Fruit fly (Drosophila melanogaster) whole organism, embryonic: Measurements from ENCODE around the gene CG17140.

Experiments
- Atf-2 ChIP-seq: fragments of 200-800 bp; sonication (Bioruptor generic); optimal IDR thresholded peaks from 2 replicates; lab custom pipeline; 2016; ENCODE audit warnings: missing biosample characterization, missing genetic modification characterization
- Atf3 ChIP-seq: fragments of 200-800 bp; sonication (Bioruptor generic); optimal IDR thresholded peaks from 3 replicates; lab custom pipeline; 2016; ENCODE audit warnings: missing biosample characterization, missing genetic modification characterization
- Bgb ChIP-seq: fragments of 200-800 bp; sonication (Bioruptor generic); IDR thresholded peaks from 2 replicates; pipeline ENCODE4 v1.3.6; 2022; ENCODE audit warnings: missing biosample characterization, missing genetic modification characterization; ENCODE audit not compliant: partially characterized antibody
- CG10959 ChIP-seq: fragments of 200-800 bp; sonication (Bioruptor generic); IDR thresholded peaks from 2 replicates; pipeline ENCODE4 v1.3.6; 2022; ENCODE audit warnings: missing biosample characterization, missing genetic modification characterization
- CG1233 ChIP-seq: fragments of 200-800 bp; sonication (Bioruptor generic); optimal IDR thresholded peaks from 4 replicates; lab custom pipeline; 2018; ENCODE audit warnings: missing biosample characterization, mild to moderate bottlenecking, missing genetic modification characterization
- CG13894 ChIP-seq: fragments of 200-800 bp; sonication (Bioruptor generic); optimal IDR thresholded peaks from 3 replicates; lab custom pipeline; 2018; ENCODE audit warnings: missing biosample characterization, mild to moderate bottlenecking, missing genetic modification characterization, moderate library complexity
- CG14965 ChIP-seq: fragments of 200-800 bp; sonication (Bioruptor generic); optimal IDR thresholded peaks from 2 replicates; lab custom pipeline; 2016; ENCODE audit warnings: missing biosample characterization, missing genetic modification characterization, borderline replicate concordance
- CG15269 ChIP-seq: fragments of 200-800 bp; sonication (Bioruptor generic); optimal IDR thresholded peaks from 2 replicates; lab custom pipeline; 2018; ENCODE audit warnings: missing biosample characterization, mild to moderate bottlenecking, missing genetic modification characterization, moderate library complexity
- CG16779 ChIP-seq: fragments of 200-800 bp; sonication (Bioruptor generic); IDR thresholded peaks from 2 replicates; pipeline ENCODE4 v1.3.6; 2022; ENCODE audit warnings: missing biosample characterization, missing genetic modification characterization
- CG17359 ChIP-seq: fragments of 200-800 bp; sonication (Bioruptor generic); optimal IDR thresholded peaks from 3 replicates; lab custom pipeline; 2018; ENCODE audit warnings: missing biosample characterization, mild to moderate bottlenecking, missing genetic modification characterization, moderate library complexity
- CG34422 ChIP-seq: fragments of 200-800 bp; sonication (Bioruptor generic); IDR thresholded peaks from 3 replicates; pipeline ENCODE4 v1.3.6; 2022; ENCODE audit warnings: missing biosample characterization, missing genetic modification characterization
- CG42726 ChIP-seq: fragments of 200-800 bp; sonication (Bioruptor generic); IDR thresholded peaks from 2 replicates; pipeline ENCODE4 v1.3.6; 2022; ENCODE audit warnings: missing biosample characterization, missing genetic modification characterization; ENCODE audit not compliant: partially characterized antibody
- CG4404 ChIP-seq: fragments of 200-800 bp; sonication (Bioruptor generic); IDR thresholded peaks from 2 replicates; pipeline ENCODE4 v1.3.6; 2022; ENCODE audit warnings: missing biosample characterization, missing genetic modification characterization
- CG4424 ChIP-seq: fragments of 200-800 bp; sonication (Bioruptor generic); optimal IDR thresholded peaks from 3 replicates; lab custom pipeline; 2016; ENCODE audit warnings: missing biosample characterization, missing genetic modification characterization
- CG4854 ChIP-seq: fragments of 200-800 bp; sonication (Bioruptor generic); optimal IDR thresholded peaks from 2 replicates; lab custom pipeline; 2016; ENCODE audit warnings: missing biosample characterization, missing genetic modification characterization, inconsistent platforms
- CG7372 ChIP-seq: fragments of 200-800 bp; sonication (Bioruptor generic); IDR thresholded peaks from 2 replicates; pipeline ENCODE4 v1.3.6; 2022; ENCODE audit warnings: missing biosample characterization, missing genetic modification characterization
- CG8765 ChIP-seq: fragments of 200-800 bp; sonication (Bioruptor generic); IDR thresholded peaks from 2 replicates; pipeline ENCODE4 v1.3.6; 2022; ENCODE audit warnings: missing biosample characterization, missing genetic modification characterization
- CG8924 ChIP-seq: fragments of 200-800 bp; optimal IDR thresholded peaks from 3 replicates; lab custom pipeline; 2019; ENCODE audit warnings: missing biosample characterization, mild to moderate bottlenecking, missing genetic modification characterization, moderate library complexity
- CrebB ChIP-seq: fragments of 200-800 bp; sonication (Bioruptor generic); optimal IDR thresholded peaks from 3 replicates; lab custom pipeline; 2018; ENCODE audit warnings: missing biosample characterization, mild to moderate bottlenecking, missing genetic modification characterization
- D ChIP-seq, 2 experiments: fragments of 200-800 bp in 1 of 2; fragments of >200 bp in 1 of 2; sonication (Bioruptor generic) in 1 of 2; optimal IDR thresholded peaks; 2 replicates in 1 of 2; 3 replicates in 1 of 2; lab custom pipeline; 2017; ENCODE audit warnings: mild to moderate bottlenecking in 1 of 2, missing biosample characterization in 1 of 2, missing genetic modification characterization in 1 of 2, missing genetic modification reagents in 1 of 2
- Dek ChIP-seq: fragments of 200-800 bp; sonication (Bioruptor generic); optimal IDR thresholded peaks from 3 replicates; lab custom pipeline; 2019; ENCODE audit warnings: missing biosample characterization, mild to moderate bottlenecking, missing genetic modification characterization, moderate library complexity
- Ets97D ChIP-seq: fragments of 200-800 bp; sonication (Bioruptor generic); optimal IDR thresholded peaks from 3 replicates; lab custom pipeline; 2016; ENCODE audit warnings: missing biosample characterization, missing genetic modification characterization
- Fer1 ChIP-seq: fragments of 200-800 bp; sonication (Bioruptor generic); optimal IDR thresholded peaks from 2 replicates; lab custom pipeline; 2017; ENCODE audit warnings: missing biosample characterization, mild to moderate bottlenecking, missing genetic modification characterization
- HLH4C ChIP-seq: fragments of 200-800 bp; sonication (Bioruptor generic); IDR thresholded peaks from 3 replicates; pipeline ENCODE4 v1.3.6; 2022; ENCODE audit warnings: missing biosample characterization, missing genetic modification characterization; ENCODE audit not compliant: partially characterized antibody
- Hr78 ChIP-seq, 2 experiments: fragments of 200-800 bp in 1 of 2; fragments of >200 bp in 1 of 2; sonication (Bioruptor generic) in 1 of 2; optimal IDR thresholded peaks; 2 replicates each; lab custom pipeline; 2017 to 2019; ENCODE audit warnings: missing biosample characterization in 2 of 2, missing genetic modification characterization in 2 of 2, mild to moderate bottlenecking in 1 of 2, moderate library complexity in 1 of 2
- Lim3 ChIP-seq: fragments of 200-800 bp; sonication (Bioruptor generic); IDR thresholded peaks from 2 replicates; pipeline ENCODE4 v1.3.6; 2022; ENCODE audit warnings: missing biosample characterization, missing genetic modification characterization
- Sox100B ChIP-seq: fragments of 200-800 bp; sonication (Bioruptor generic); optimal IDR thresholded peaks from 3 replicates; lab custom pipeline; 2018; ENCODE audit warnings: missing biosample characterization, mild to moderate bottlenecking, missing genetic modification characterization
- Sry-δ ChIP-seq: fragments of 200-800 bp; sonication (Bioruptor generic); optimal IDR thresholded peaks from 2 replicates; lab custom pipeline; 2016; ENCODE audit warnings: missing biosample characterization, missing genetic modification characterization
- bsh ChIP-seq, 2 experiments: fragments of 200-800 bp; sonication (Bioruptor generic); optimal IDR thresholded peaks; 2 replicates each; lab custom pipeline; 2017 to 2018; ENCODE audit warnings: mild to moderate bottlenecking in 2 of 2, missing biosample characterization in 2 of 2, missing genetic modification characterization in 2 of 2, moderate library complexity in 1 of 2
- chn ChIP-seq: fragments of 200-800 bp; sonication (Bioruptor generic); optimal IDR thresholded peaks from 2 replicates; lab custom pipeline; 2016; ENCODE audit warnings: missing biosample characterization, missing genetic modification characterization
- da ChIP-seq: fragments of 200-800 bp; sonication (Bioruptor generic); optimal IDR thresholded peaks from 2 replicates; lab custom pipeline; 2016; ENCODE audit warnings: missing biosample characterization, missing genetic modification characterization
- fru ChIP-seq: fragments of >200 bp; optimal IDR thresholded peaks from 2 replicates; lab custom pipeline; 2017
- gfzf ChIP-seq: fragments of 200-800 bp; sonication (Bioruptor generic); optimal IDR thresholded peaks from 2 replicates; lab custom pipeline; 2016; ENCODE audit warnings: missing biosample characterization, mild to moderate bottlenecking, missing genetic modification characterization, moderate library complexity
- gsb ChIP-seq: fragments of 200-800 bp; sonication (Bioruptor generic); IDR thresholded peaks from 2 replicates; pipeline ENCODE4 v1.3.6; 2022; ENCODE audit warnings: missing biosample characterization, missing genetic modification characterization
- gsb-n ChIP-seq: fragments of 200-800 bp; sonication (Bioruptor generic); optimal IDR thresholded peaks from 3 replicates; lab custom pipeline; 2018; ENCODE audit warnings: missing biosample characterization, mild to moderate bottlenecking, missing genetic modification characterization
- lmd ChIP-seq: fragments of 200-800 bp; sonication (Bioruptor generic); IDR thresholded peaks from 2 replicates; pipeline ENCODE4 v1.3.6; 2022; ENCODE audit warnings: missing biosample characterization, missing genetic modification characterization
- lola ChIP-seq, 3 experiments: fragments of >200 bp in 2 of 3; fragments of 200-800 bp in 1 of 3; sonication (Bioruptor generic) in 1 of 3; optimal IDR thresholded peaks; 2 replicates each; lab custom pipeline; 2017 to 2019; ENCODE audit warnings: missing biosample characterization in 3 of 3, missing genetic modification characterization in 3 of 3, mild to moderate bottlenecking in 1 of 3, moderate library complexity in 1 of 3
- nom ChIP-seq: fragments of 200-800 bp; sonication (Bioruptor generic); optimal IDR thresholded peaks from 2 replicates; lab custom pipeline; 2017; ENCODE audit warnings: missing biosample characterization, missing genetic modification characterization, mild to moderate bottlenecking, moderate library complexity, missing genetic modification reagents
- pan ChIP-seq, 4 experiments: fragments of >200 bp in 3 of 4; fragments of 200-800 bp in 1 of 4; sonication (Bioruptor generic) in 1 of 4; optimal IDR thresholded peaks in 3 of 4; IDR thresholded peaks in 1 of 4; 2 replicates each; pipeline versions ENCODE4 v1.3.6 to Lab custom; 2017 to 2022; ENCODE audit warnings: missing biosample characterization in 2 of 4, missing genetic modification characterization in 2 of 4, mixed read lengths in 1 of 4
- pros ChIP-seq: fragments of 200-800 bp; sonication (Bioruptor generic); optimal IDR thresholded peaks from 3 replicates; lab custom pipeline; 2019; ENCODE audit warnings: missing biosample characterization, mild to moderate bottlenecking, missing genetic modification characterization, moderate library complexity
- ranshi ChIP-seq: fragments of 200-800 bp; sonication (Bioruptor generic); IDR thresholded peaks from 2 replicates; pipeline ENCODE4 v1.3.6; 2022; ENCODE audit warnings: missing biosample characterization, missing genetic modification characterization
- shn ChIP-seq: fragments of 200-800 bp; sonication (Bioruptor generic); optimal IDR thresholded peaks from 3 replicates; lab custom pipeline; 2016; ENCODE audit warnings: missing biosample characterization, missing genetic modification characterization
- slp2 ChIP-seq: fragments of 200-800 bp; sonication (Bioruptor generic); optimal IDR thresholded peaks from 2 replicates; lab custom pipeline; 2016; ENCODE audit warnings: missing biosample characterization, missing genetic modification characterization
- stwl ChIP-seq: fragments of 200-800 bp; sonication (Bioruptor generic); optimal IDR thresholded peaks from 3 replicates; lab custom pipeline; 2018; ENCODE audit warnings: missing biosample characterization, mild to moderate bottlenecking, missing genetic modification characterization, moderate library complexity
- tap ChIP-seq: fragments of 200-800 bp; optimal IDR thresholded peaks from 3 replicates; lab custom pipeline; 2019; ENCODE audit warnings: missing biosample characterization, mild to moderate bottlenecking, missing genetic modification characterization, moderate library complexity
- tll ChIP-seq, 2 experiments: fragments of 200-800 bp in 1 of 2; fragments of >200 bp in 1 of 2; sonication (Bioruptor generic) in 1 of 2; optimal IDR thresholded peaks; 2 replicates each; lab custom pipeline; 2017 to 2019; ENCODE audit warnings: missing biosample characterization in 2 of 2, missing genetic modification characterization in 2 of 2, mild to moderate bottlenecking in 1 of 2, moderate library complexity in 1 of 2

CG17140 gene

DNA sequence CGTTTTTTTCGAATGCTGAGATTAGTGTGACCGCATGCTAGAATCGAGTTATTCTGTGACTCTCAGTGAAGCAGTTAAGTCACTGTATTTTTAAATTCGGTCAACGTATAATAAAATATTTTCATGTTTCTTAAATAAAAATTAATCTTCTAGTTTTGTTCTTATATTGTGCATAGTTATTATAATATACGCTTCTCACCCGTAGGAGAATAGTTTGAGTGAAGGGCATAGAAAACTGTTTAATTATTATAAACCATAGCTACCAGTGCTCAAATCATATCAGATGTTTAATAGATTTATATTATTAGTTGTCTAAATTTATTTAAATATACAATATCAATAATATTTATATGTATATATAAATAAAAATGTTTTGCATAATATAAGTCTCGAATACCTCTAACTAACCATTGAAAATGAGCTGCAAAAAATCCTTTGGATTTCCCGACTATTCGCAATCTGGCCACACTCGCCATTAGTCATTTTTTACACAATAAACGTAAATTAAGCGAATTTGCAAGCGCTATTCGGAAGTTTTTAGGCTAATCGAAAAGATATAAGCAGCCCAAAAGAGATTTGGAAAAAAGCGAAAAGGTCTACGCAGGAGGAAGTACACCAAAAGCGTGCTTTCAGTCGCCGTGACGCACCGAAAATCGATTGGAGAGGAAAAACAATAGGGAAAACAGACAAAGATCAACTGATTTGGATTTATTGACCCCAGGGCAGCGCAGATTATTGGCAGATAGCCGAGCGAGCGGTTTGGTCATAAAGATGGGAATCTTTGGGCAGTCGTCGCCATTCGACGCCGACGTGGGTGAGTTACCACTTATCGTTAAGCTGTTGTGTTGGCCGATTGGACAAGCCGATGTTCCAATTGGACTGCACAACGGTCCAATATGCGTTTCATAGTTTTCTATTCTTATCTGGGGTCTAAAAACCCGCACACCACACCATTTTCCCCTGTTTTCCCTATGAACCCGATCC lies 12.9 kb upstream of the CG17140 start, which contains the start of the genes aurB and Stam (continued):
- TF ChIP-seq lmd (GFP tag; lab: Robert Waterston, UW) (peak; percentile 26), gsb (GFP tag; lab: Robert Waterston, UW) (no peak), bsh (GFP tag; optimal IDR thresholded peaks at IDR 0.05; lab: Kevin White, UChicago) (peak in 1 of 2 experiments; percentile 62), Atf-2 (GFP tag; lab: Kevin White, UChicago) (no peak), CG8765 (no peak), stwl (tag; lab: Kevin White, UChicago) (peak; percentile 16), HLH4C (GFP tag; lab: Robert Waterston, UW) (no peak), nom (GFP tag; lab: Kevin White, UChicago) (no peak), tap (tag; lab: Kevin White, UChicago) (peak; percentile 29), CG42726 (GFP tag; lab: Robert Waterston, UW) (no peak), gsb-n (tag; lab: Kevin White, UChicago) (peak; percentile 62), CG7372 (GFP tag; lab: Robert Waterston, UW) (no peak), CG1233 (GFP tag; lab: Kevin White, UChicago) (peak; percentile 55), Fer1 (GFP tag; lab: Kevin White, UChicago) (peak; percentile 16), shn (GFP tag; lab: Kevin White, UChicago) (no peak), CG15269 (peak; percentile 71), CG4854 (GFP tag; lab: Kevin White, UChicago) (no peak), CG13894 (peak; percentile 41), ranshi (GFP tag; lab: Robert Waterston, UW) (peak; percentile 44; the same call in 1 of the 2 replicates), Ets97D (GFP tag; lab: Kevin White, UChicago) (peak; percentile 11), Lim3 (GFP tag; lab: Robert Waterston, UW) (no peak), CG8924 (tag; lab: Kevin White, UChicago) (peak; percentile 80), CrebB (no peak), Sry-δ (GFP tag; lab: Kevin White, UChicago) (no peak), CG34422 (GFP tag; lab: Robert Waterston, UW) (peak; percentile 51; the same call in 1 of the 3 replicates), Sox100B (GFP tag; lab: Kevin White, UChicago) (peak; percentile 65), CG17359 (peak; percentile 51), da (GFP tag; lab: Kevin White, UChicago) (no peak), D (optimal IDR thresholded peaks at IDR 0.05; lab: Kevin White, UChicago) (peak; percentile 69), D (GFP tag; optimal IDR thresholded peaks at IDR 0.05; lab: Kevin White, UChicago) (peak; percentile 28), chn (no peak), gfzf (GFP tag; lab: Kevin White, UChicago) (peak; percentile 64), Hr78 (GFP tag; optimal IDR thresholded peaks at IDR 0.05; lab: Kevin White, UChicago) (no peak), Atf3 (GFP tag; lab: Kevin White, UChicago) (no peak), pros (no peak), Dek (tag; lab: Kevin White, UChicago) (peak; percentile 57), CG4404 (no peak), CG10959 (GFP tag; lab: Robert Waterston, UW) (no peak), lola (GFP tag; optimal IDR thresholded peaks at IDR 0.05; lab: Kevin White, UChicago) (peak in 1 of 3 experiments; percentile 64), tll (GFP tag; optimal IDR thresholded peaks at IDR 0.05; lab: Kevin White, UChicago) (no peak), Bgb (no peak), pan (optimal IDR thresholded peaks at IDR 0.05; lab: Kevin White, UChicago) (no peak), pan (GFP tag; optimal IDR thresholded peaks at IDR 0.05 in 1 of 2, IDR thresholded peaks at IDR 0.05 in 1 of 2) (peak in 1 of 2 experiments; percentile 37), slp2 (GFP tag; lab: Kevin White, UChicago) (no peak), CG4424 (GFP tag; lab: Kevin White, UChicago) (peak; percentile 47), CG16779 (GFP tag; lab: Robert Waterston, UW) (no peak), CG14965 (GFP tag; lab: Kevin White, UChicago) (no peak), fru (lab: Kevin White, UChicago) (no peak)
